Worm (Caenorhabditis elegans) whole organism, early embryonic: Measurements from ENCODE around the gene paf-2.

ENCODE experiments used
- B0310.2 ChIP-seq: sonication (generic microtip); optimal IDR thresholded peaks from 2 replicates; lab custom pipeline; 2016; ENCODE audit warnings: mild to moderate bottlenecking, missing genetic modification characterization, missing compliant biosample characterization
- aly-1 ChIP-seq: sonication (generic microtip); optimal IDR thresholded peaks from 2 replicates; lab custom pipeline; 2016; ENCODE audit warnings: missing genetic modification characterization, missing compliant biosample characterization
- ama-1 ChIP-seq: fragments of 150-350 bp; optimal IDR thresholded peaks from 2 replicates; lab custom pipeline; 2014
- ceh-36 ChIP-seq: sonication (generic microtip); optimal IDR thresholded peaks from 2 replicates; lab custom pipeline; 2016; ENCODE audit warnings: missing genetic modification characterization, inconsistent platforms, missing compliant biosample characterization
- ets-7 ChIP-seq: sonication (generic microtip); optimal IDR thresholded peaks from 2 replicates; lab custom pipeline; 2016; ENCODE audit warnings: missing genotype, missing genetic modification characterization, missing compliant biosample characterization
- hmbx-1 ChIP-seq: sonication (generic microtip); optimal IDR thresholded peaks from 2 replicates; lab custom pipeline; 2016; ENCODE audit warnings: mild to moderate bottlenecking, missing genetic modification characterization, missing compliant biosample characterization
- hnd-1 ChIP-seq: sonication (generic microtip); optimal IDR thresholded peaks from 2 replicates; lab custom pipeline; 2016; ENCODE audit warnings: missing genetic modification characterization, missing compliant biosample characterization
- sea-1 ChIP-seq: fragments of 200-800 bp; sonication (Bioruptor generic); conservative IDR thresholded peaks from 2 replicates; pipeline ENCODE4 v1.3.6; 2022; ENCODE audit warnings: missing genetic modification characterization, missing compliant biosample characterization
- tbx-11 ChIP-seq: fragments of 200-800 bp; sonication (Bioruptor generic); IDR thresholded peaks from 2 replicates; pipeline ENCODE4 v1.3.6; 2022; ENCODE audit warnings: missing genetic modification characterization, missing compliant biosample characterization

DNA sequence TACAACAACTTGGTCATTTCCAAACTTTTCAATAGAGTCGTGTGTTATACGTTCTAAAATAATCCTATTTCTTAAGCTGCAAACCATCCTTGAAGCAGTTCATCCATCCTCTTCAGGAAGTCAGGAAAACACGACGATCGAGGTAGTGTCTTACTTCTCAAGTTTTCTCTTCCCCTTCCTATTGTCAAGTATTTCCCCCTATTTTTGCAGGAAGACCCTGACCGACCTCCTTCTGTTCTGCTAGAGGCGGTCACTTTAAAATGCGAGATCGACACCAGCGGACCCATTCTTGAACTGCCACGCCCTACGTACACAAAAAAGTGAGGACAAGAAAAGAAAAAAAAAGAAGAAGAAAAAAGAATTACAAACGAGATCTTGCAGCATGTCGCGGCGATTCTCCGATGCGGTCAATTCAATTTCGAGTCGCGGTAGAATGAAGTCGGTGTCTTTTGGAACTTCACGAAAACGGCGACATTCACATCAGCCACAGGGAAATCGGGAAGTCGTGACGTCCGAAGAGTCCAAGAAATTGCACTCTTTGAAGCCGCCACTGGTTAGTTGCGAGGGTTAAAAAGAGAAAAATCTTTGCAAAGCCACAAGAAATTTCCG lies 25.4 kb upstream of the paf-2 start:
- TF ChIP-seq hnd-1 (tag; lab: Kevin White, UChicago) (no peak), tbx-11 (no peak), sea-1 (GFP tag; lab: Robert Waterston, UW) (no peak), hmbx-1 (tag; lab: Kevin White, UChicago) (no peak), ama-1 (lab: Kevin White, UChicago) (no peak), B0310.2 (tag; lab: Kevin White, UChicago) (no peak), ceh-36 (tag; lab: Kevin White, UChicago) (no peak), ets-7 (tag; lab: Kevin White, UChicago) (no peak), aly-1 (tag; lab: Kevin White, UChicago) (no peak)
